In the genomic region with DNA sequence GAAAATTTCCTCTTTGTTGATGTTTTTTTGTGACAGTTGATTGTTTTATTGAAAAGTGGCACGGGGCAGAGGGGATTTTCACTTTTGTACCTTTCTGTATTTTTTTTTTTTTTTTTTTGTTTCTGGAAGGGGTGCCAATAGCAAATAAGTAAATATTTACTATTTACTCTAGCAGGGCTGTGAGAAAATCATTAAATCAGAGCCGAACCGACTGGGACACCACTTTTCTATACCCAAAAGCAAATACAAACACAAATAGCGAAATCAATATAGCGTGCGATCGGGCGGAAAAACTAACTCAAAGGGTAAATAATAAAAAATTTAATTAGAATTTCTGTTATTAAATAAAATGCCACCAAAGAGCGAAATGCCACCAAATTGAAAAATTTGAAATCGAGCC, we compare ENCODE assay signal across 2 fruit fly cellular contexts.
TF ChIP-seq lines count a peak whose summit lies in the region.

No protein-coding gene starts in this region.

- TF ChIP-seq CTCF in whole organism, embryonic (GFP tag; optimal IDR thresholded peaks at IDR 0.05; lab: Kevin White, UChicago) = no peak

TF ChIP-seq in whole organism, embryonic, 481 proteins besides CTCF, POLR2A, EP300 and RAD21:
- TF ChIP-seq vfl (GFP tag; optimal IDR thresholded peaks at IDR 0.05; lab: Kevin White, UChicago) (no peak), ash1 (GFP tag; optimal IDR thresholded peaks at IDR 0.05; lab: Kevin White, UChicago) (no peak), pb (GFP tag; optimal IDR thresholded peaks at IDR 0.05; lab: Kevin White, UChicago) (no peak), CG1024 (GFP tag; IDR thresholded peaks at IDR 0.05; lab: Robert Waterston, UW) (no peak), Camta (GFP tag; optimal IDR thresholded peaks at IDR 0.05; lab: Kevin White, UChicago) (no peak), jumu (GFP tag; optimal IDR thresholded peaks at IDR 0.05; lab: Kevin White, UChicago) (no peak), CG14710 (tag; optimal IDR thresholded peaks at IDR 0.05; lab: Kevin White, UChicago) (peak; percentile 14), row (GFP tag; IDR thresholded peaks at IDR 0.05; lab: Robert Waterston, UW) (no peak), C15 (GFP tag; IDR thresholded peaks at IDR 0.05; lab: Robert Waterston, UW) (no peak), gem (tag; optimal IDR thresholded peaks at IDR 0.05; lab: Kevin White, UChicago) (peak; percentile 1), CG8290 (GFP tag; optimal IDR thresholded peaks at IDR 0.05; lab: Kevin White, UChicago) (no peak), CG8290 (tag; optimal IDR thresholded peaks at IDR 0.05; lab: Kevin White, UChicago) (no peak), dmrt11E (tag; optimal IDR thresholded peaks at IDR 0.05; lab: Kevin White, UChicago) (peak; percentile 22), CG2199 (GFP tag; IDR thresholded peaks at IDR 0.05; lab: Robert Waterston, UW) (no peak), CG15696 (tag; optimal IDR thresholded peaks at IDR 0.05; lab: Kevin White, UChicago) (peak; percentile 60), btn (GFP tag; optimal IDR thresholded peaks at IDR 0.05; lab: Kevin White, UChicago) (no peak), CG13894 (tag; optimal IDR thresholded peaks at IDR 0.05; lab: Kevin White, UChicago) (no peak), ac (GFP tag; optimal IDR thresholded peaks at IDR 0.05; lab: Kevin White, UChicago) (peak; percentile 33), sna (GFP tag; IDR thresholded peaks at IDR 0.05; lab: Robert Waterston, UW; ENCODE audit: partially characterized antibody) (no peak), D (optimal IDR thresholded peaks at IDR 0.05; lab: Kevin White, UChicago) (no peak), D (GFP tag; optimal IDR thresholded peaks at IDR 0.05; lab: Kevin White, UChicago) (peak; percentile 14), CG9727 (GFP tag; optimal IDR thresholded peaks at IDR 0.05; lab: Kevin White, UChicago) (peak; percentile 26), fd102C (GFP tag; optimal IDR thresholded peaks at IDR 0.05; lab: Kevin White, UChicago) (peak; percentile 52), Kr (GFP tag; optimal IDR thresholded peaks at IDR 0.05; lab: Kevin White, UChicago) (peak; percentile 6), ara (GFP tag; IDR thresholded peaks at IDR 0.05; lab: Robert Waterston, UW) (0 out of 2 replicates have a peak, but pooled peaks have one; percentile 19), CG5180 (GFP tag; optimal IDR thresholded peaks at IDR 0.05; lab: Kevin White, UChicago) (no peak), sqz (GFP tag; optimal IDR thresholded peaks at IDR 0.05; lab: Kevin White, UChicago) (peak; percentile 31), sens (GFP tag; lab: Kevin White, UChicago) (peak; percentile 53)

TF ChIP-seq in whole organism, prepupa, 60 proteins besides CTCF, POLR2A, EP300 and RAD21:
- TF ChIP-seq fkh (GFP tag; optimal IDR thresholded peaks at IDR 0.05; lab: Kevin White, UChicago) = peak; percentile 19
- no peak for TF ChIP-seq net (GFP tag; optimal IDR thresholded peaks at IDR 0.05; lab: Kevin White, UChicago)
